Worm (Caenorhabditis elegans) whole organism, mixed stage, embryonic: ENCODE data around the gene Y57G11C.1142.
A peak's percentile ranks its signal among the peaks of the same experiment; 100 is the strongest.

Source experiments
- blmp-1 ChIP-seq: fragments of 150-350 bp; optimal IDR thresholded peaks from 2 replicates; lab custom pipeline; 2014; ENCODE audit warnings: missing biosample characterization, missing genetic modification characterization
- ces-1 ChIP-seq: fragments of 150-350 bp; optimal IDR thresholded peaks from 2 replicates; lab custom pipeline; 2014; ENCODE audit warnings: missing biosample characterization, missing genetic modification reagents, missing genetic modification characterization
- elt-3 ChIP-seq: fragments of 150-350 bp; optimal IDR thresholded peaks from 2 replicates; lab custom pipeline; 2014; ENCODE audit warnings: missing biosample characterization, missing genetic modification characterization
- ham-2 ChIP-seq: fragments of 200-800 bp; sonication (Bioruptor generic); optimal IDR thresholded peaks from 2 replicates; lab custom pipeline; 2018; ENCODE audit warnings: mild to moderate bottlenecking, missing genetic modification characterization, missing compliant biosample characterization
- mab-5 ChIP-seq: fragments of 150-350 bp; optimal IDR thresholded peaks from 2 replicates; lab custom pipeline; 2014; ENCODE audit warnings: missing biosample characterization, missing genetic modification characterization
- nhr-28 ChIP-seq: fragments of 150-350 bp; optimal IDR thresholded peaks from 2 replicates; lab custom pipeline; 2014; ENCODE audit warnings: missing biosample characterization, missing genetic modification characterization
- nhr-76 ChIP-seq: sonication (generic microtip); optimal IDR thresholded peaks from 2 replicates; lab custom pipeline; 2017; ENCODE audit warnings: missing biosample characterization, missing genetic modification characterization
- snpc-4 ChIP-seq: fragments of 150-350 bp; optimal IDR thresholded peaks from 2 replicates; lab custom pipeline; 2014; ENCODE audit warnings: missing biosample characterization, missing genetic modification characterization
- unc-39 ChIP-seq: fragments of 150-350 bp; optimal IDR thresholded peaks from 2 replicates; lab custom pipeline; 2014; ENCODE audit warnings: missing biosample characterization, missing genetic modification characterization
- ztf-11 ChIP-seq: fragments of 150-350 bp; optimal IDR thresholded peaks from 2 replicates; lab custom pipeline; 2014; ENCODE audit warnings: missing biosample characterization, missing genetic modification characterization

- TF ChIP-seq nhr-76 (tag; lab: Kevin White, UChicago) (no peak), nhr-28 (tag; lab: Kevin White, UChicago) (no peak), snpc-4 (tag; lab: Kevin White, UChicago) (no peak), ztf-11 (tag; lab: Kevin White, UChicago) (no peak), ces-1 (GFP tag; lab: Kevin White, UChicago) (peak; percentile 75), mab-5 (tag; lab: Kevin White, UChicago) (peak; percentile 4), elt-3 (tag; lab: Kevin White, UChicago) (no peak), ham-2 (GFP tag; lab: Kevin White, UChicago) (no peak), blmp-1 (tag; lab: Kevin White, UChicago) (no peak), unc-39 (tag; lab: Kevin White, UChicago) (no peak)
These were observed 34.6 kb upstream of the Y57G11C.1142 start, which contains the start of the genes mrps-7 and Y57G11C.3 for ce11 chrIV:14767693-14768251.
